Fruit fly (Drosophila melanogaster) whole organism, embryonic: Measurements from ENCODE around the gene CG18675.

ENCODE experiments used
- Bgb ChIP-seq: fragments of 200-800 bp; sonication (Bioruptor generic); IDR thresholded peaks from 2 replicates; pipeline ENCODE4 v1.3.6; 2022; ENCODE audit warnings: missing biosample characterization, missing genetic modification characterization; ENCODE audit not compliant: partially characterized antibody
- CG10543 ChIP-seq: fragments of 200-800 bp; sonication (Bioruptor generic); optimal IDR thresholded peaks from 3 replicates; lab custom pipeline; 2017; ENCODE audit warnings: missing biosample characterization, mild to moderate bottlenecking, missing genetic modification characterization, moderate library complexity
- CG11560 ChIP-seq: fragments of 200-800 bp; sonication (Bioruptor generic); IDR thresholded peaks from 3 replicates; pipeline ENCODE4 v1.3.6; 2022; ENCODE audit warnings: missing biosample characterization, missing genetic modification characterization
- CG12071 ChIP-seq: fragments of 200-800 bp; sonication (Bioruptor generic); optimal IDR thresholded peaks from 3 replicates; lab custom pipeline; 2018; ENCODE audit warnings: missing biosample characterization, mild to moderate bottlenecking, missing genetic modification characterization
- CG1233 ChIP-seq: fragments of 200-800 bp; sonication (Bioruptor generic); optimal IDR thresholded peaks from 4 replicates; lab custom pipeline; 2018; ENCODE audit warnings: missing biosample characterization, mild to moderate bottlenecking, missing genetic modification characterization
- CG13287 ChIP-seq: fragments of 200-800 bp; sonication (Bioruptor generic); IDR thresholded peaks from 2 replicates; pipeline ENCODE4 v1.3.6; 2022; ENCODE audit warnings: missing biosample characterization, missing genetic modification characterization; ENCODE audit not compliant: partially characterized antibody
- CG14014 ChIP-seq: fragments of 200-800 bp; sonication (Bioruptor generic); IDR thresholded peaks from 2 replicates; pipeline ENCODE4 v1.3.6; 2022; ENCODE audit warnings: missing biosample characterization, missing genetic modification characterization
- CG14667 ChIP-seq: fragments of 200-800 bp; sonication (Bioruptor generic); IDR thresholded peaks from 2 replicates; pipeline ENCODE4 v1.3.6; 2022; ENCODE audit warnings: missing biosample characterization, missing genetic modification characterization
- CG14860 ChIP-seq: fragments of 200-800 bp; sonication (Bioruptor generic); IDR thresholded peaks from 3 replicates; pipeline ENCODE4 v1.3.6; 2022; ENCODE audit warnings: missing biosample characterization, missing genetic modification characterization; ENCODE audit not compliant: partially characterized antibody
- CG1603 ChIP-seq: fragments of 200-800 bp; sonication (Bioruptor generic); optimal IDR thresholded peaks from 2 replicates; lab custom pipeline; 2019; ENCODE audit warnings: missing biosample characterization, mild to moderate bottlenecking, missing genetic modification characterization, moderate library complexity
- CG17612 ChIP-seq: fragments of 200-800 bp; sonication (Bioruptor generic); IDR thresholded peaks from 2 replicates; pipeline ENCODE4 v1.3.6; 2022; ENCODE audit warnings: missing biosample characterization, missing genetic modification characterization
- CG17912 ChIP-seq: fragments of 200-800 bp; sonication (Bioruptor generic); optimal IDR thresholded peaks from 2 replicates; lab custom pipeline; 2018; ENCODE audit warnings: missing biosample characterization, mild to moderate bottlenecking, missing genetic modification characterization
- CG18011 ChIP-seq: fragments of 200-800 bp; sonication (Bioruptor generic); optimal IDR thresholded peaks from 2 replicates; lab custom pipeline; 2017; ENCODE audit warnings: missing biosample characterization, missing genetic modification characterization, mild to moderate bottlenecking, moderate library complexity, missing genotype
- CG2116 ChIP-seq: fragments of 200-800 bp; sonication (Bioruptor generic); optimal IDR thresholded peaks from 3 replicates; lab custom pipeline; 2018; ENCODE audit warnings: missing biosample characterization, mild to moderate bottlenecking, missing genetic modification characterization
- CG2875 ChIP-seq: fragments of 200-800 bp; sonication (Bioruptor generic); optimal IDR thresholded peaks from 2 replicates; lab custom pipeline; 2017; ENCODE audit warnings: missing biosample characterization, mild to moderate bottlenecking, missing genetic modification characterization, missing genetic modification reagents
- CG3065 ChIP-seq: fragments of 200-800 bp; sonication (Bioruptor generic); optimal IDR thresholded peaks from 2 replicates; lab custom pipeline; 2016; ENCODE audit warnings: missing biosample characterization, missing genetic modification characterization
- CG33557 ChIP-seq: fragments of 200-800 bp; sonication (Bioruptor generic); optimal IDR thresholded peaks from 2 replicates; lab custom pipeline; 2019; ENCODE audit warnings: missing biosample characterization, mild to moderate bottlenecking, missing genetic modification characterization, moderate library complexity
- CG34376 ChIP-seq: fragments of 200-800 bp; sonication (Bioruptor generic); optimal IDR thresholded peaks from 2 replicates; lab custom pipeline; 2018; ENCODE audit warnings: missing biosample characterization, mild to moderate bottlenecking, missing genetic modification characterization
- CG4707 ChIP-seq: fragments of 200-800 bp; sonication (Bioruptor generic); optimal IDR thresholded peaks from 2 replicates; lab custom pipeline; 2018; ENCODE audit warnings: missing biosample characterization, mild to moderate bottlenecking, missing genetic modification characterization, moderate library complexity
- CG4820 ChIP-seq: fragments of 200-800 bp; sonication (Bioruptor generic); optimal IDR thresholded peaks from 3 replicates; lab custom pipeline; 2016; ENCODE audit warnings: missing biosample characterization, missing genetic modification characterization
- CG8359 ChIP-seq: fragments of 200-800 bp; sonication (Bioruptor generic); optimal IDR thresholded peaks from 2 replicates; lab custom pipeline; 2017; ENCODE audit warnings: missing biosample characterization, mild to moderate bottlenecking, missing genetic modification characterization, borderline replicate concordance
- CG8924 ChIP-seq: fragments of 200-800 bp; optimal IDR thresholded peaks from 3 replicates; lab custom pipeline; 2019; ENCODE audit warnings: missing biosample characterization, mild to moderate bottlenecking, missing genetic modification characterization, moderate library complexity
- CG9609 ChIP-seq: fragments of 200-800 bp; sonication (Bioruptor generic); optimal IDR thresholded peaks from 3 replicates; lab custom pipeline; 2016; ENCODE audit warnings: missing biosample characterization, missing genetic modification characterization
- CHES-1-like ChIP-seq: fragments of 200-800 bp; sonication (Bioruptor generic); optimal IDR thresholded peaks from 2 replicates; lab custom pipeline; 2016; ENCODE audit warnings: missing biosample characterization, missing genetic modification characterization
- Eip74EF ChIP-seq, 2 experiments: fragments of 200-800 bp in 1 of 2; fragments of >200 bp in 1 of 2; sonication (Bioruptor generic) in 1 of 2; optimal IDR thresholded peaks; 2 replicates each; lab custom pipeline; 2017 to 2019; ENCODE audit warnings: missing biosample characterization in 2 of 2, missing genetic modification characterization in 2 of 2, mild to moderate bottlenecking in 1 of 2, moderate library complexity in 1 of 2
- Ets65A ChIP-seq: fragments of 200-800 bp; sonication (Bioruptor generic); peaks from one replicate; lab custom pipeline; 2016; ENCODE audit warnings: missing biosample characterization, missing genetic modification characterization
- NC2α ChIP-seq: fragments of 200-800 bp; sonication (Bioruptor generic); optimal IDR thresholded peaks from 2 replicates; lab custom pipeline; 2016; ENCODE audit warnings: missing biosample characterization, missing genetic modification characterization
- NFAT ChIP-seq: fragments of 200-800 bp; sonication (Bioruptor generic); IDR thresholded peaks from 2 replicates; pipeline ENCODE4 v1.3.6; 2022; ENCODE audit warnings: missing biosample characterization, missing genetic modification characterization
- NfI ChIP-seq: fragments of 200-800 bp; sonication (Bioruptor generic); optimal IDR thresholded peaks from 3 replicates; lab custom pipeline; 2018; ENCODE audit warnings: missing biosample characterization, mild to moderate bottlenecking, missing genetic modification characterization, moderate library complexity
- Sry-β ChIP-seq: fragments of 200-800 bp; sonication (Bioruptor generic); optimal IDR thresholded peaks from 2 replicates; lab custom pipeline; 2018; ENCODE audit warnings: missing biosample characterization, mild to moderate bottlenecking, missing genetic modification characterization, moderate library complexity
- ap ChIP-seq: fragments of 200-800 bp; sonication (Bioruptor generic); IDR thresholded peaks from 2 replicates; pipeline ENCODE4 v1.3.6; 2022; ENCODE audit warnings: missing biosample characterization, missing genetic modification characterization
- dpn ChIP-seq, 2 experiments: fragments of 200-800 bp; sonication (Bioruptor generic); optimal IDR thresholded peaks; 3 replicates each; lab custom pipeline; 2016; ENCODE audit warnings: missing biosample characterization in 2 of 2, missing genetic modification characterization in 2 of 2
- fd64A ChIP-seq: fragments of 200-800 bp; sonication (Bioruptor generic); optimal IDR thresholded peaks from 3 replicates; lab custom pipeline; 2018; ENCODE audit warnings: missing biosample characterization, mild to moderate bottlenecking, missing genetic modification characterization
- gsb-n ChIP-seq: fragments of 200-800 bp; sonication (Bioruptor generic); optimal IDR thresholded peaks from 3 replicates; lab custom pipeline; 2018; ENCODE audit warnings: missing biosample characterization, mild to moderate bottlenecking, missing genetic modification characterization
- her ChIP-seq: fragments of 200-800 bp; sonication (Bioruptor generic); optimal IDR thresholded peaks from 2 replicates; lab custom pipeline; 2016; ENCODE audit warnings: missing biosample characterization, missing genetic modification characterization
- lab ChIP-seq: fragments of 200-800 bp; sonication (Bioruptor generic); optimal IDR thresholded peaks from 3 replicates; lab custom pipeline; 2017; ENCODE audit warnings: missing biosample characterization, missing genetic modification characterization, mild to moderate bottlenecking, moderate library complexity, missing genetic modification reagents
- nmo ChIP-seq: fragments of 200-800 bp; sonication (Bioruptor generic); optimal IDR thresholded peaks from 2 replicates; lab custom pipeline; 2018; ENCODE audit warnings: missing biosample characterization, mild to moderate bottlenecking, missing genetic modification characterization, moderate library complexity
- pros ChIP-seq: fragments of 200-800 bp; sonication (Bioruptor generic); optimal IDR thresholded peaks from 3 replicates; lab custom pipeline; 2019; ENCODE audit warnings: missing biosample characterization, mild to moderate bottlenecking, missing genetic modification characterization, moderate library complexity
- psq ChIP-seq: fragments of 200-800 bp; sonication (Bioruptor generic); optimal IDR thresholded peaks from 2 replicates; lab custom pipeline; 2017; ENCODE audit warnings: missing biosample characterization, missing genetic modification characterization
- sc ChIP-seq, 3 experiments: fragments of >200 bp in 2 of 3; fragments of 200-800 bp in 1 of 3; sonication (Bioruptor generic) in 1 of 3; optimal IDR thresholded peaks; 2 replicates in 2 of 3; 3 replicates in 1 of 3; lab custom pipeline; 2017; ENCODE audit warnings: mild to moderate bottlenecking in 1 of 3, missing biosample characterization in 1 of 3, missing genetic modification characterization in 1 of 3, missing genetic modification reagents in 1 of 3
- sisA ChIP-seq: fragments of 200-800 bp; sonication (Bioruptor generic); IDR thresholded peaks from 2 replicates; pipeline ENCODE4 v1.3.6; 2022; ENCODE audit warnings: missing biosample characterization, missing genetic modification characterization
- slou ChIP-seq: fragments of 200-800 bp; sonication (Bioruptor generic); optimal IDR thresholded peaks from 3 replicates; lab custom pipeline; 2016; ENCODE audit warnings: missing biosample characterization, missing genetic modification characterization
- stwl ChIP-seq: fragments of 200-800 bp; sonication (Bioruptor generic); optimal IDR thresholded peaks from 3 replicates; lab custom pipeline; 2018; ENCODE audit warnings: missing biosample characterization, mild to moderate bottlenecking, missing genetic modification characterization, moderate library complexity
- vfl ChIP-seq: fragments of 200-800 bp; sonication (Bioruptor generic); optimal IDR thresholded peaks from 2 replicates; lab custom pipeline; 2016; ENCODE audit warnings: missing biosample characterization, missing genetic modification characterization
- zen2 ChIP-seq: fragments of 200-800 bp; sonication (Bioruptor generic); IDR thresholded peaks from 3 replicates; pipeline ENCODE4 v1.3.6; 2022; ENCODE audit warnings: missing biosample characterization, missing genetic modification characterization; ENCODE audit not compliant: partially characterized antibody
- zfh1 ChIP-seq: fragments of 200-800 bp; sonication (Bioruptor generic); IDR thresholded peaks from 3 replicates; pipeline ENCODE4 v1.3.6; 2022; ENCODE audit warnings: missing biosample characterization, missing genetic modification characterization

CG18675 gene

DNA sequence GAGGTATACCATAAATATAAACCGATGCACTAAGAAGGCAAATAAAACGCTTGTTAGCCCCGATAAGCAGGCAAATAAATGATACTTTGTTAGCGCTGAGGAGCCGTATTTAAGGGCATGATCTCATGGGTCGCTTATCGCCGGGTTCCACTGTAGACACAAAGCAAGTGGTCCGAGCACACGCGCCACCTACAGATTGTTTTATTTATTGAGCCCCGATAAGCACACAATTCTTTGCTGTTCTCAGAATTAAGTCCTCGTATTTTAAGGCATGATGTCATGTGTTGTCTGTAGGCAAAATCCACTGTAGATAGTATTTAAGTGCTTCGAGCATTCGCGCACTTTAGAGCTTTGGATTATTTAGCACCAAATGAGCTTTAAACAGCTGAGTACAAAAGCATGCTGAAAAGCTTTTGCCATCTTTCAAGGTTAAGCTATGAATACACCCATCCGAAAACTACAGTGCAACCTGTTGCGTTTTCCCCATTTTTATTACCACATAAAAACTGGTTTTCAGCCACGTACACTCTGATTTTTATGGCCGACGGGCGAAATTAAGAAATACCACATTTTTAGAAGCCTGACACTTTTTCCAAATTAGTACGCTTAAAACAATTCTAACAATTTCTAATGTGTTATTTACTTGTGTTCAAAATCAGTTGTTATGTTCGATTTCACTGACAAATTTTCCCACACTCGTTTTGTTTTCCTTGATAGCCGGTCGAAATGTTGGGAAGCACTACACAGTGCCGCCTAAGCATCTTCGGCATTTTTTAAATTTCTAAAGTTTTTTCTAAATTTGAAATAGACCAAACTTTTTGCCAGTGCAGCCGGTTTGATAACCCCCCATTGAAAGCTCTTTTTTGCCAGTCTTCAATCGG lies 66.0 kb downstream of the CG18675 start, which contains the start of gene Sqor (continued):
- TF ChIP-seq CG4707 (GFP tag; lab: Kevin White, UChicago) (peak; percentile 34), CG13287 (GFP tag; lab: Robert Waterston, UW) (no peak), ap (GFP tag; lab: Robert Waterston, UW) (peak; percentile 54), CG3065 (GFP tag; lab: Kevin White, UChicago) (peak; percentile 31), CG8359 (GFP tag; lab: Kevin White, UChicago) (peak; percentile 17), CG2116 (GFP tag; lab: Kevin White, UChicago) (peak; percentile 54), NFAT (GFP tag; lab: Robert Waterston, UW) (peak; percentile 76), CG14667 (peak; percentile 63), stwl (tag; lab: Kevin White, UChicago) (peak; percentile 19), fd64A (no peak), pros (peak; percentile 27), CG1603 (peak; percentile 89), vfl (GFP tag; lab: Kevin White, UChicago) (peak; percentile 83), CG12071 (peak; percentile 76), CG9609 (GFP tag; lab: Kevin White, UChicago) (peak; percentile 89), CG33557 (GFP tag; lab: Kevin White, UChicago) (peak; percentile 2), dpn (GFP tag; optimal IDR thresholded peaks at IDR 0.05; lab: Kevin White, UChicago) (peak; percentile 78 to 90), CG11560 (tag; lab: Robert Waterston, UW) (0 out of 3 replicates have a peak, but pooled peaks have one; percentile 53), lab (GFP tag; lab: Kevin White, UChicago) (peak; percentile 84), CG4820 (peak; percentile 48), NfI (GFP tag; lab: Kevin White, UChicago) (peak; percentile 92), Sry-β (no peak), sc (optimal IDR thresholded peaks at IDR 0.05; lab: Kevin White, UChicago) (no peak), sc (GFP tag; optimal IDR thresholded peaks at IDR 0.05; lab: Kevin White, UChicago) (no peak), gsb-n (tag; lab: Kevin White, UChicago) (peak; percentile 25), CG8924 (peak; percentile 90), CG10543 (GFP tag; lab: Kevin White, UChicago) (peak; percentile 92), Eip74EF (GFP tag; optimal IDR thresholded peaks at IDR 0.05; lab: Kevin White, UChicago) (peak in 1 of 2 experiments; percentile 70), her (GFP tag; lab: Kevin White, UChicago) (peak; percentile 86), CG34376 (peak; percentile 89), slou (peak; percentile 68), CG1233 (GFP tag; lab: Kevin White, UChicago) (peak; percentile 83), NC2α (GFP tag; lab: Kevin White, UChicago) (peak; percentile 52), nmo (GFP tag; lab: Kevin White, UChicago) (peak; percentile 86), CG14014 (GFP tag; lab: Robert Waterston, UW) (peak; percentile 80), CG14860 (no peak), sisA (GFP tag; lab: Robert Waterston, UW) (peak; percentile 69), zfh1 (GFP tag; lab: Robert Waterston, UW) (peak; percentile 66; the same call in 2 of the 3 replicates), CG17612 (GFP tag; lab: Robert Waterston, UW) (peak; percentile 24; the same call in 1 of the 2 replicates), CG17912 (peak; percentile 66), Bgb (GFP tag; lab: Robert Waterston, UW) (peak; percentile 36; the same call in 1 of the 2 replicates), Ets65A (GFP tag; lab: Kevin White, UChicago) (peak; percentile 95), CG2875 (GFP tag; lab: Kevin White, UChicago) (peak; percentile 31), CG18011 (GFP tag; lab: Kevin White, UChicago) (peak; percentile 80), psq (GFP tag; lab: Kevin White, UChicago) (peak; percentile 38), CHES-1-like (peak; percentile 85), zen2 (GFP tag; lab: Robert Waterston, UW) (no peak)
